Fruit fly (Drosophila melanogaster): Measurements from ENCODE around the gene CG32022.

DNA sequence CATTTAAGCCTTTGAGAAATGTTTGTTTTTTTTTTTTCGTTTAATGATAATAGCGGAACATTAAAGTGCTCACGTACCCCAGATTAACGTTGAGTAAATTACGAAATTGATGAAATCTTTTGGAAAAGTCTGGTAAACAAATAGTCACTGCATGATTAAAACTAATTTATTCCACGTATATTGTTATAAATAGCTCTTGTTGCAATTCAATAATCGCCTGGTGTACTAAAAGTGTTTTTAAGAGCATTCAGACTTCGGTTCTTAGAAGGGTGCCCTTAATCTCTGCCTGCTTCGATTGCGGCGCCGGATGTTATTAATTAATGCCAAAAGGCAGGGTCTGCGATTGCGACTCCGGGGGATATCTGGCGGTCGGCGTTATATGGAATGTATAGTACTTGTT lies 12.2 kb downstream of the CG32022 start:
- TF ChIP-seq Sin3A (optimal IDR thresholded peaks at IDR 0.05), result no peak
- no peak for TF ChIP-seq ttk (optimal IDR thresholded peaks at IDR 0.05)
- TF ChIP-seq insv (optimal IDR thresholded peaks at IDR 0.05), result no peak
- no peak for TF ChIP-seq h (optimal IDR thresholded peaks at IDR 0.05)
- TF ChIP-seq psq (optimal IDR thresholded peaks at IDR 0.05), result no peak

All from Kc167 (cell line).